Worm (Caenorhabditis elegans): ENCODE measurements around the gene str-64.

ce11 chrV:3332023-3332422 is 49.0 kb downstream of the str-64 start, which contains the start of gene C17B7.9:
- TF ChIP-seq ztf-23 (GFP tag; IDR thresholded peaks at IDR 0.05) (no peak), med-1 (GFP tag; optimal IDR thresholded peaks at IDR 0.05; ENCODE audit: insufficient read depth) (no peak), ztf-29 (GFP tag; IDR thresholded peaks at IDR 0.05) (no peak)
